Fruit fly (Drosophila melanogaster): ENCODE data around the gene CG43861.

- no peak for TF ChIP-seq CG10348 (GFP tag; IDR thresholded peaks at IDR 0.05)
- TF ChIP-seq EcR (GFP tag; optimal IDR thresholded peaks at IDR 0.05), result no peak
- no peak for TF ChIP-seq CG15710 (tag; optimal IDR thresholded peaks at IDR 0.05)
- no peak for TF ChIP-seq gl (tag; optimal IDR thresholded peaks at IDR 0.05)
- TF ChIP-seq CG34367 (tag; optimal IDR thresholded peaks at IDR 0.05), result no peak
- TF ChIP-seq CG32121 (GFP tag; IDR thresholded peaks at IDR 0.05), result no peak
- no peak for TF ChIP-seq CG13204 (GFP tag; optimal IDR thresholded peaks at IDR 0.05)
- no peak for TF ChIP-seq rn (GFP tag; IDR thresholded peaks at IDR 0.05)
- TF ChIP-seq D1 (tag; optimal IDR thresholded peaks at IDR 0.05), result no peak
- TF ChIP-seq CG17806 (tag; optimal IDR thresholded peaks at IDR 0.05), result no peak
- no peak for TF ChIP-seq CG14655 (GFP tag; optimal IDR thresholded peaks at IDR 0.05)
- no peak for TF ChIP-seq CG12605 (GFP tag; IDR thresholded peaks at IDR 0.05)
- no peak for TF ChIP-seq CG9948 (tag; optimal IDR thresholded peaks at IDR 0.05)
Observed at dm6 chr2L:19992427-19992998, 24.6 kb downstream of the CG43861 start.
